Worm (Caenorhabditis elegans) whole organism, L2 larva: Measurements from ENCODE around the gene wdr-5.3.

ENCODE experiments used
- ama-1 ChIP-seq: fragments of 150-350 bp; optimal IDR thresholded peaks from 2 replicates; lab custom pipeline; 2018; ENCODE audit warnings: inconsistent platforms
- fos-1 ChIP-seq: fragments of 150-350 bp; optimal IDR thresholded peaks from 2 replicates; lab custom pipeline; 2014; ENCODE audit warnings: missing biosample characterization, missing genetic modification characterization
- lsy-2 ChIP-seq, 2 experiments: fragments of 150-350 bp in 1 of 2; sonication (generic microtip) in 1 of 2; optimal IDR thresholded peaks; 2 replicates each; lab custom pipeline; 2014 to 2017; ENCODE audit warnings: missing biosample characterization in 2 of 2, missing genetic modification characterization in 2 of 2
- mdl-1 ChIP-seq, 2 experiments: fragments of 150-350 bp in 1 of 2; sonication (generic microtip) in 1 of 2; optimal IDR thresholded peaks; 2 replicates each; lab custom pipeline; 2017; ENCODE audit warnings: missing biosample characterization in 2 of 2, missing genetic modification characterization in 2 of 2
- nhr-10 ChIP-seq: sonication (generic microtip); optimal IDR thresholded peaks from 2 replicates; lab custom pipeline; 2017; ENCODE audit warnings: missing biosample characterization, missing genetic modification characterization
- unc-62 ChIP-seq: fragments of 150-350 bp; optimal IDR thresholded peaks from 2 replicates; lab custom pipeline; 2014; ENCODE audit warnings: missing biosample characterization, missing genetic modification reagents, missing genetic modification characterization

ce11 chrV:10712608-10712900 lies 24.4 kb upstream of the wdr-5.3 start:
- TF ChIP-seq nhr-10 (tag; lab: Kevin White, UChicago), result no peak
- no peak for TF ChIP-seq unc-62 (GFP tag; lab: Kevin White, UChicago)
- no peak for TF ChIP-seq fos-1
- no peak for TF ChIP-seq ama-1 (lab: Kevin White, UChicago)
- no peak for TF ChIP-seq lsy-2 (tag; optimal IDR thresholded peaks at IDR 0.05; lab: Kevin White, UChicago)
- no peak for TF ChIP-seq mdl-1 (tag; optimal IDR thresholded peaks at IDR 0.05; lab: Kevin White, UChicago)
